Worm (Caenorhabditis elegans) whole organism, young adult: Measurements from ENCODE around the gene sru-28.

ENCODE experiments used
- F10E7.11 ChIP-seq: sonication (generic microtip); optimal IDR thresholded peaks from 2 replicates; lab custom pipeline; 2017; ENCODE audit warnings: mild to moderate bottlenecking, missing genetic modification characterization, moderate library complexity, missing compliant biosample characterization
- T26A5.8 ChIP-seq: sonication (generic microtip); optimal IDR thresholded peaks from 2 replicates; lab custom pipeline; 2016; ENCODE audit warnings: missing genetic modification characterization, missing compliant biosample characterization
- ama-1 ChIP-seq, 3 experiments: fragments of 150-350 bp in 1 of 3; sonication (generic microtip) in 2 of 3; optimal IDR thresholded peaks; 2 replicates each; lab custom pipeline; 2014 to 2018; ENCODE audit warnings: missing biosample characterization in 2 of 3, missing genetic modification characterization in 2 of 3, missing genetic modification reagents in 2 of 3
- athp-1 ChIP-seq: sonication (generic microtip); optimal IDR thresholded peaks from 2 replicates; lab custom pipeline; 2017; ENCODE audit warnings: mild to moderate bottlenecking, missing genetic modification characterization, missing compliant biosample characterization
- ceh-27 ChIP-seq: fragments of 200-800 bp; sonication (Bioruptor generic); optimal IDR thresholded peaks from 2 replicates; lab custom pipeline; 2018; ENCODE audit warnings: mild to moderate bottlenecking, missing genetic modification characterization, moderate library complexity, missing compliant biosample characterization
- efl-1 ChIP-seq: fragments of 150-350 bp; optimal IDR thresholded peaks from 2 replicates; lab custom pipeline; 2014; ENCODE audit warnings: missing biosample characterization, missing genetic modification reagents, missing genetic modification characterization
- madf-8 ChIP-seq: fragments of 200-800 bp; sonication (Bioruptor generic); conservative IDR thresholded peaks from 2 replicates; pipeline ENCODE4 v1.3.6; 2022; ENCODE audit warnings: missing genetic modification reagents, missing genetic modification characterization, missing compliant biosample characterization
- mcd-1 ChIP-seq: fragments of 200-800 bp; sonication (Bioruptor generic); IDR thresholded peaks from 2 replicates; pipeline ENCODE4 v1.3.6; 2022; ENCODE audit warnings: missing genetic modification reagents, missing genetic modification characterization, missing compliant biosample characterization
- nhr-179 ChIP-seq: sonication (generic microtip); optimal IDR thresholded peaks from 2 replicates; lab custom pipeline; 2016; ENCODE audit warnings: mild to moderate bottlenecking, missing genetic modification characterization, missing compliant biosample characterization
- pha-4 ChIP-seq: fragments of 150-350 bp; sonication (generic microtip); optimal IDR thresholded peaks from 2 replicates; lab custom pipeline; 2014; ENCODE audit warnings: missing biosample characterization, missing genetic modification reagents, missing genetic modification characterization
- unc-62 ChIP-seq: fragments of 150-350 bp; optimal IDR thresholded peaks from 2 replicates; lab custom pipeline; 2014; ENCODE audit warnings: missing biosample characterization, missing genetic modification reagents, missing genetic modification characterization
- ztf-18 ChIP-seq: sonication (generic microtip); optimal IDR thresholded peaks from 2 replicates; lab custom pipeline; 2016; ENCODE audit warnings: missing genotype, mild to moderate bottlenecking, missing genetic modification characterization, missing compliant biosample characterization

ce11 chrV:1495752-1496151 is 10.3 kb upstream of the sru-28 start:
- TF ChIP-seq T26A5.8 (tag; lab: Kevin White, UChicago) (no peak), nhr-179 (tag; lab: Kevin White, UChicago) (no peak), F10E7.11 (tag; lab: Kevin White, UChicago) (no peak), ama-1 (optimal IDR thresholded peaks at IDR 0.05; lab: Kevin White, UChicago) (no peak), ama-1 (GFP tag; optimal IDR thresholded peaks at IDR 0.05; lab: Kevin White, UChicago) (no peak), madf-8 (GFP tag; lab: Robert Waterston, UW) (no peak), unc-62 (GFP tag; lab: Kevin White, UChicago) (no peak), pha-4 (tag; lab: Kevin White, UChicago) (no peak), athp-1 (tag; lab: Kevin White, UChicago) (no peak), mcd-1 (GFP tag; lab: Robert Waterston, UW) (no peak), ceh-27 (GFP tag; lab: Kevin White, UChicago) (no peak), ztf-18 (tag; lab: Kevin White, UChicago) (no peak), efl-1 (GFP tag; lab: Kevin White, UChicago) (no peak)
